Worm (Caenorhabditis elegans) whole organism, L4/young adult: Measurements from ENCODE around the gene cyn-11.

Source experiments
- dao-5 ChIP-seq: sonication (generic microtip); optimal IDR thresholded peaks from 2 replicates; lab custom pipeline; 2016; ENCODE audit warnings: missing genotype, missing genetic modification characterization, moderate library complexity, missing compliant biosample characterization
- him-1 ChIP-seq: sonication (generic microtip); optimal IDR thresholded peaks from 2 replicates; lab custom pipeline; 2016; ENCODE audit warnings: missing genotype, missing genetic modification reagents, missing genetic modification characterization, missing compliant biosample characterization

DNA sequence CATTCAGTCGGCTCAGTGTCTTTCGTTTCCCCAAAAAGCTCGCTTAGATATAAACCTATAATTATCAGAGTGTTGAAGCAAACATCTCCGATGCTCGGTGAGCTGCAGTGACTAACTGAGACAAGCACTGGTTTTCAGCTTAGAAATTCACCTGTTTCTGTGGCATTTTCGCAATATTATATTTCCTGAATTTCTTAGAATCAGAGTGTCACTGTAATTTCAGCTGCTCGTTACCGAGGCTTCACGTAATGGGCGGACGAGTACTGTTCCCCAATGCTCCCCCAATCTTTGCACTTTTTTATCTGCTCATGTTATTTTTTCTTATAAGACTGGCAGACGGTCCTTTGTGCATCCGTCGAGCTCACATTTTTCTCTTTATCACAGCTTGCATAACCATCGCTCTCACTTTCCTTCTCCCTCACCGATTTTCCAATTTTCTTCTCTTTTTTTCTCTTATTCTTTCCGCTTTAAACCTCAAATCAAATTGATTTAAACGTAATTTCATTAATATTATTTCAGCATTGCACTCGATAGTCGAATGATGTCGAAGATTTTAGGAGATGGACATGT is 6.0 kb upstream of the cyn-11 start, which contains the start of gene trcs-2:
- TF ChIP-seq dao-5 (tag; lab: Kevin White, UChicago) (no peak), him-1 (tag; lab: Kevin White, UChicago) (no peak)
